Worm (Caenorhabditis elegans): Measurements from ENCODE around the gene scc-1.

Gene scc-1

DNA sequence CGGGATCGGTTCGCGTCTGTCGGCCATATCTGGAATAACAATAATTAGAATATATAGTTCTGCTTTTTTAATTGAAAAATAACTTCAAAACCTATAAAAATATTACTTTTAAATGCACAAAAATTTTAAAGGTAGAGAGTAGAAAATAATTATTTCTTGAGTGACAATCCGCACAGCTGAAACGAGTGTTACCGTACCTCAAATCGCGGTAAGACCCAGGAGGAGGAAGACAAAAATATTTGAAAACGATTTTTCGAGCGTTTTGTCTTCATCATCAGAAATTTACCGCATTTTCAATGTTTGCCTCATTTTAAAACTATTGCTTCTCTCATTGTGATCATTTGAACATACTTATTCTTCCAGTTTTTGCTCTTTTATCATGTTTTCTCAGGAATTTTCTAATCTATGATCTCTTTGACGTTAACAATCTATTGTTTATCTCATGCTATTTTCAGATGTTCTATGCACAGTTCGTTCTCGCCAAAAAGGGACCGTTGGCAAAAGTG is at the start of gene scc-1, which contains the start of gene rpn-5:
Gene scc-1 (plus strand): TSS at position 456 of the 506 bp plus-strand sequence.
Gene rpn-5 (minus strand): TSS at position 162 of the 506 bp plus-strand sequence.
- TF ChIP-seq flt-1 (GFP tag; IDR thresholded peaks at IDR 0.05) (no peak), ztf-29 (GFP tag; IDR thresholded peaks at IDR 0.05) (no peak), T22C8.4 (GFP tag; IDR thresholded peaks at IDR 0.05) (no peak), ref-1 (GFP tag; conservative IDR thresholded peaks at IDR 0.05) (no peak), klf-2 (GFP tag; conservative IDR thresholded peaks at IDR 0.05) (no peak), med-1 (GFP tag; optimal IDR thresholded peaks at IDR 0.05; ENCODE audit: insufficient read depth) (no peak), tab-1 (GFP tag; IDR thresholded peaks at IDR 0.05) (no peak), cog-1 (tag; optimal IDR thresholded peaks at IDR 0.05) (no peak), ztf-23 (GFP tag; IDR thresholded peaks at IDR 0.05) (no peak)

DNA sequence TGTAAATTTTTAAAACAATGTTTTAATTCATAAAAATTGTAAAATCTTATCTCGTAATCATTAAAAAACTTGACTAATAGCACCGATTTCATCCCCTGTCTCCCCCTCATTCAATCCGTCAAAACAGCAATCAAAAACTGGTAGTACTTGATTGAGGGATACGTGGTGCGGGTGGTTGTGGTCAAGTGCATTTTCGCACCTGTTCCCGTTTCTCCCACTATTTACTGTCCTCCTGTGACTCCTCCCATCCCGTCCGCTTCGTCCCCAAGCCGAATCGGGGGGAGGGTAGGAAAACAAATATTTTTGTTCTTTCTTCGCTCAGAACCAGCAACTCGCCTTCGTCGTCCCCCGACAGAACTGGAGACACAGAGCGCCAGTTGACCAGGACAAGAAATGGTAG is 49.7 kb upstream of the scc-1 start, which contains the start of gene lgc-27:
Gene lgc-27 (plus strand): TSS at position 301 of the 400 bp plus-strand sequence.
- no peak for TF ChIP-seq tab-1 (GFP tag; IDR thresholded peaks at IDR 0.05)
- no peak for TF ChIP-seq flt-1 (GFP tag; IDR thresholded peaks at IDR 0.05)
- TF ChIP-seq T22C8.4 (GFP tag; IDR thresholded peaks at IDR 0.05), result no peak
- TF ChIP-seq cog-1 (tag; optimal IDR thresholded peaks at IDR 0.05), result no peak
- TF ChIP-seq ztf-23 (GFP tag; IDR thresholded peaks at IDR 0.05), result no peak
- TF ChIP-seq med-1 (GFP tag; optimal IDR thresholded peaks at IDR 0.05; ENCODE audit: insufficient read depth), result no peak
- TF ChIP-seq ztf-29 (GFP tag; IDR thresholded peaks at IDR 0.05), result no peak
- no peak for TF ChIP-seq klf-2 (GFP tag; conservative IDR thresholded peaks at IDR 0.05)
- TF ChIP-seq ref-1 (GFP tag; conservative IDR thresholded peaks at IDR 0.05), result no peak

DNA sequence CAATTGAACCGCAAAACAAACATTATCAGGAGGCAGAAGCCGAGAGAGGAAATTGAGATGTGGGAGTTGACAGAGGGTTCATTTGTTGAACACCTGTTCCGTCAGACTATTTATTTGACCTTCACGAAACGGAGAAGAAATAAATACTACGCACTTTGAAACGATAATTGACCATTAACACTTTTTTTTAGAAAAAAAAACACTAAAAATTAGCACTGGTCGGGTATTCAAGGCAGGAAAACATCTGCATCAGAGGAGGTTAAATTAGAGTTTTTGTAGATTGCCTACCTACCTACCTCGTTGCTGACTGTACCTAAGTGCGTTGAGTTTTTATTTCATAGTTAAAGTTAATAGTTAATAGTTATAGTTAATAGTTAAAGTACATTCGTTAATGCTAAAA is 48.4 kb upstream of the scc-1 start:
- TF ChIP-seq ref-1 (GFP tag; conservative IDR thresholded peaks at IDR 0.05) (no peak), ztf-23 (GFP tag; IDR thresholded peaks at IDR 0.05) (no peak), cog-1 (tag; optimal IDR thresholded peaks at IDR 0.05) (no peak), flt-1 (GFP tag; IDR thresholded peaks at IDR 0.05) (no peak), tab-1 (GFP tag; IDR thresholded peaks at IDR 0.05) (no peak), T22C8.4 (GFP tag; IDR thresholded peaks at IDR 0.05) (no peak), ztf-29 (GFP tag; IDR thresholded peaks at IDR 0.05) (no peak), med-1 (GFP tag; optimal IDR thresholded peaks at IDR 0.05; ENCODE audit: insufficient read depth) (no peak), klf-2 (GFP tag; conservative IDR thresholded peaks at IDR 0.05) (no peak)

DNA sequence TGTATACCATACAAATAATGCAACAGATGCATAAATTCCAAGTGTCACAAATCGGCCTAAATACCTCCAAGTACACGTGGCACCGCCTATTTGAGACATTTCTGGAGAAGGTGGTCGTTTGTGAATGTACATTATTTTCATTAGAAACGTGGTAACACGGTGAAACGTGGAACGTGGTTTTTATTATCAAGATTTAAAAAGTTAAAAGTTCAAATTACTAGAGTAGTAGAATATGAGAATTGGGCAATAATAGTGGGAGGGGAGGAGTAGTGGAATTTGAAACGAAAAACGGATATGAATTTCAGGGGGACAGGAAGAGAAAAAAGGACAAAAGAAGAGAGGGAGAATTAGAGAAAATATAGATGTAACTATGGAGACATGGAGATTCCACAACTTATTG is 42.7 kb upstream of the scc-1 start, which contains the start of gene fut-6:
Gene fut-6 (minus strand): TSS at position 101 of the 400 bp plus-strand sequence.
- TF ChIP-seq flt-1 (GFP tag; IDR thresholded peaks at IDR 0.05) (no peak), klf-2 (GFP tag; conservative IDR thresholded peaks at IDR 0.05) (no peak), ztf-23 (GFP tag; IDR thresholded peaks at IDR 0.05) (no peak), ref-1 (GFP tag; conservative IDR thresholded peaks at IDR 0.05) (no peak), med-1 (GFP tag; optimal IDR thresholded peaks at IDR 0.05; ENCODE audit: insufficient read depth) (no peak), T22C8.4 (GFP tag; IDR thresholded peaks at IDR 0.05) (no peak), ztf-29 (GFP tag; IDR thresholded peaks at IDR 0.05) (no peak)

DNA sequence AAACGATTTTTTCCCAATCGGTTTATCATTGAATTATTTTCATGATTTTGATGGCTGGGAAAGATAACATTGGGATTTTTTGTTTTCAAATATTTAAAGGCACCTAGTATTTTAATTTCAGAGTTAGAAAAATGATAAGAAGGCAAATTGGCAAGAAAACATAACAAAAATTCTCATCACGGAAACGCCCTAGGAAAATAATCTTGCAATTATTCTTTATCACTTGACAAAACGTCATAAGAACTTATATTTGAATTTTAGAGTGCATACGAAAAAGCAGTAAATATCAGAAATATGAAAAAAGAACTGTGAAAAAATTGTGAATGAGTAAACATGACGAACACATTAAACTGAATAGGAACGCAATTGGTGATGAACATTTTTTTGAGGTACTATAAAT is 41.2 kb upstream of the scc-1 start:
- TF ChIP-seq ref-1 (GFP tag; conservative IDR thresholded peaks at IDR 0.05) (no peak), ztf-29 (GFP tag; IDR thresholded peaks at IDR 0.05) (no peak), flt-1 (GFP tag; IDR thresholded peaks at IDR 0.05) (no peak), ztf-23 (GFP tag; IDR thresholded peaks at IDR 0.05) (no peak), klf-2 (GFP tag; conservative IDR thresholded peaks at IDR 0.05) (no peak), med-1 (GFP tag; optimal IDR thresholded peaks at IDR 0.05; ENCODE audit: insufficient read depth) (no peak), cog-1 (tag; optimal IDR thresholded peaks at IDR 0.05) (no peak), T22C8.4 (GFP tag; IDR thresholded peaks at IDR 0.05) (no peak), tab-1 (GFP tag; IDR thresholded peaks at IDR 0.05) (no peak)

DNA sequence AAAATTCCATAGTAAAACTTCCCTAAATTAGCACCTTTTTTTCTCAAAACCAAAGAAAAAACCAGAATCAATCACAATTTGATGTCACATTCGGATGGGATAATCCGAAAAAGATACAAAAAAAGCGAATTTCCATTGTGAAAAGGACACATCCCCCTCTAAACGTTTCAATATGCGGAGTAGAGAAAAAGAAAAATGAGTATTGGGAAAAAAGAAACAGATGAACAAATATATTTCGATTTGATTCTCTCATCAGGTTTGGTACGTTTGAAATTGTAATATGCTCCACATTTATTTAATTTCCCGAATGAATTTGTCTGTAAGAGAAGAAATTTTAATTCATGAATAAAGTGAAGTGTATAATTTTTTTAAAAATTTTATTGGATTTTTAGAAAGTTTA is 40.3 kb upstream of the scc-1 start:
- no peak for TF ChIP-seq cog-1 (tag; optimal IDR thresholded peaks at IDR 0.05)
- TF ChIP-seq tab-1 (GFP tag; IDR thresholded peaks at IDR 0.05), result no peak
- no peak for TF ChIP-seq ref-1 (GFP tag; conservative IDR thresholded peaks at IDR 0.05)
- no peak for TF ChIP-seq ztf-29 (GFP tag; IDR thresholded peaks at IDR 0.05)
- no peak for TF ChIP-seq flt-1 (GFP tag; IDR thresholded peaks at IDR 0.05)
- no peak for TF ChIP-seq T22C8.4 (GFP tag; IDR thresholded peaks at IDR 0.05)
- TF ChIP-seq klf-2 (GFP tag; conservative IDR thresholded peaks at IDR 0.05), result no peak
- no peak for TF ChIP-seq med-1 (GFP tag; optimal IDR thresholded peaks at IDR 0.05; ENCODE audit: insufficient read depth)
- no peak for TF ChIP-seq ztf-23 (GFP tag; IDR thresholded peaks at IDR 0.05)

DNA sequence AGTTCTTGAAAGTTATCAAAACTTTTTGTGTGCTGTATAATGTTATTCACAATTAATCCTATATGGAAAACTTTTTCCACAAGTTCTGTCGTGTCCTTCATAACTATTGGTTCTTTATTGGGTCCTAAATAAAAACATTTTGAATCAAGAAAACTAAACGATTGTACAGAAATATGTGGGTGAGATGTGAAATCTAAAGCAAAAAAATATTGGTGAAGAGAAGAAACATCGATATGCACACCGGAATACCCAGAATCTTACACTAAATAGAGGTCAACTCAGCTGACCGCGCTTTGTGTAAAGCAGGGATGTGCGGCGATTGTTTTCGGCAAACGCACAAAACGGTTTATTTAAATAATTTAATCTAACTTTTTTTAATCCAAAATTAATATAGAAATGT is 37.2 kb upstream of the scc-1 start, which contains the start of gene T05A7.13:
Gene T05A7.13 (minus strand): TSS at position 101 of the 400 bp plus-strand sequence.
- no peak for TF ChIP-seq med-1 (GFP tag; optimal IDR thresholded peaks at IDR 0.05; ENCODE audit: insufficient read depth)
- no peak for TF ChIP-seq klf-2 (GFP tag; conservative IDR thresholded peaks at IDR 0.05)
- TF ChIP-seq flt-1 (GFP tag; IDR thresholded peaks at IDR 0.05), result no peak
- no peak for TF ChIP-seq ztf-23 (GFP tag; IDR thresholded peaks at IDR 0.05)
- no peak for TF ChIP-seq ref-1 (GFP tag; conservative IDR thresholded peaks at IDR 0.05)
- no peak for TF ChIP-seq tab-1 (GFP tag; IDR thresholded peaks at IDR 0.05)

DNA sequence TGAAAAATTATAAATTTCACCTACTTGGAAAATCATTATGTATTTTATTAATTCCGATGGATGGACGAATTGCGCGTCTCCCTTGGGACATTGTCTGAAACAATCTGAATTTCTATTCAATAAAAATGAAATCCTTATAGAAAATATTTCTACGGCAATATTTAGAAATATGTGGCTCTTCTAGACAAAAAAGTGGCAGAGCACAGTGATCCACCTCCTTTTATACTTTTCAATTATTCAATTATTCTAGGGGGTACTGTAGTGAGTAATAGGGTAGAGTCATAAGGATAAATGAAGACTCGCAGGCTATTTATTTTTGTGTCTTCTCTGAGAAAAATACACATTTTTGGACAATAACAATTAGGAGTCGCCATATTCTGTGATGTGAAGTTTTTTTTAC is 35.3 kb upstream of the scc-1 start, which contains the start of gene T05A7.12:
Gene T05A7.12 (minus strand): TSS at position 101 of the 400 bp plus-strand sequence.
- no peak for TF ChIP-seq med-1 (GFP tag; optimal IDR thresholded peaks at IDR 0.05; ENCODE audit: insufficient read depth)
- no peak for TF ChIP-seq ref-1 (GFP tag; conservative IDR thresholded peaks at IDR 0.05)
- TF ChIP-seq klf-2 (GFP tag; conservative IDR thresholded peaks at IDR 0.05), result no peak
- no peak for TF ChIP-seq flt-1 (GFP tag; IDR thresholded peaks at IDR 0.05)
- no peak for TF ChIP-seq ztf-23 (GFP tag; IDR thresholded peaks at IDR 0.05)
- no peak for TF ChIP-seq tab-1 (GFP tag; IDR thresholded peaks at IDR 0.05)
- TF ChIP-seq T22C8.4 (GFP tag; IDR thresholded peaks at IDR 0.05), result no peak
- no peak for TF ChIP-seq cog-1 (tag; optimal IDR thresholded peaks at IDR 0.05)
- no peak for TF ChIP-seq ztf-29 (GFP tag; IDR thresholded peaks at IDR 0.05)

DNA sequence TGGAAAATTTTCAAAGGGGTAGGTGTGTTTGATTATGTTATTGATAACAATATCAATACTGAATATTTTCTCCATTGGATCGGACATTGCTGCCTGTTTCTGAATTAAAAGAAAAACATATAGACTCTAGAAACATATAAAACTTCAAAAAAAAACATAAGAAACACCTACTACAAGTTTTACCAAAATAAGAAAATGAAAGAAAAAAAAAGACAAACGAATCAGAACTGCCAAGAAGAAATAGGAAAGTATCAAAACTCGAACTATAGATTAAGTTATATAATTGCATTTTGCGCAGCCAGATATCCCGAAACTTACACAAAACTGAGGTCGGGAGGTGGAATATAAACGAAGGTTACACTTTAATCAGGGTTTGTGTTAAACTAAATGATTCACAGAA is 33.2 kb upstream of the scc-1 start, which contains the start of gene T05A7.11:
Gene T05A7.11 (minus strand): TSS at position 101 of the 400 bp plus-strand sequence.
- TF ChIP-seq ztf-29 (GFP tag; IDR thresholded peaks at IDR 0.05) (no peak), tab-1 (GFP tag; IDR thresholded peaks at IDR 0.05) (no peak), ztf-23 (GFP tag; IDR thresholded peaks at IDR 0.05) (no peak), T22C8.4 (GFP tag; IDR thresholded peaks at IDR 0.05) (no peak), flt-1 (GFP tag; IDR thresholded peaks at IDR 0.05) (no peak), med-1 (GFP tag; optimal IDR thresholded peaks at IDR 0.05; ENCODE audit: insufficient read depth) (no peak), klf-2 (GFP tag; conservative IDR thresholded peaks at IDR 0.05) (no peak), cog-1 (tag; optimal IDR thresholded peaks at IDR 0.05) (no peak), ref-1 (GFP tag; conservative IDR thresholded peaks at IDR 0.05) (no peak)

All from whole organism, midembryonic.